Fruit fly (Drosophila melanogaster) whole organism, embryonic: ENCODE measurements around the gene Or85a.

ENCODE experiments used
- Antp ChIP-seq: fragments of 200-800 bp; sonication (Bioruptor generic); optimal IDR thresholded peaks from 3 replicates; lab custom pipeline; 2016; ENCODE audit warnings: missing biosample characterization, missing genetic modification characterization
- B-H2 ChIP-seq: fragments of 200-800 bp; sonication (Bioruptor generic); optimal IDR thresholded peaks from 2 replicates; lab custom pipeline; 2018; ENCODE audit warnings: missing biosample characterization, mild to moderate bottlenecking, missing genetic modification characterization
- Bgb ChIP-seq: fragments of 200-800 bp; sonication (Bioruptor generic); IDR thresholded peaks from 2 replicates; pipeline ENCODE4 v1.3.6; 2022; ENCODE audit warnings: missing biosample characterization, missing genetic modification characterization; ENCODE audit not compliant: partially characterized antibody
- CG11723 ChIP-seq: fragments of 200-800 bp; sonication (Bioruptor generic); optimal IDR thresholded peaks from 2 replicates; lab custom pipeline; 2017; ENCODE audit warnings: missing biosample characterization, mild to moderate bottlenecking, missing genetic modification characterization
- CG13287 ChIP-seq: fragments of 200-800 bp; sonication (Bioruptor generic); IDR thresholded peaks from 2 replicates; pipeline ENCODE4 v1.3.6; 2022; ENCODE audit warnings: missing biosample characterization, missing genetic modification characterization; ENCODE audit not compliant: partially characterized antibody
- CG13424 ChIP-seq: fragments of 200-800 bp; sonication (Bioruptor generic); optimal IDR thresholded peaks from 2 replicates; lab custom pipeline; 2019; ENCODE audit warnings: missing biosample characterization, mild to moderate bottlenecking, missing genetic modification characterization, moderate library complexity
- CG14667 ChIP-seq: fragments of 200-800 bp; sonication (Bioruptor generic); IDR thresholded peaks from 2 replicates; pipeline ENCODE4 v1.3.6; 2022; ENCODE audit warnings: missing biosample characterization, missing genetic modification characterization
- CG14710 ChIP-seq: fragments of 200-800 bp; sonication (Bioruptor generic); optimal IDR thresholded peaks from 3 replicates; lab custom pipeline; 2019; ENCODE audit warnings: missing biosample characterization, mild to moderate bottlenecking, missing genetic modification characterization, moderate library complexity
- CG17568 ChIP-seq: fragments of 200-800 bp; sonication (Bioruptor generic); optimal IDR thresholded peaks from 2 replicates; lab custom pipeline; 2018; ENCODE audit warnings: missing biosample characterization, mild to moderate bottlenecking, missing genetic modification characterization, moderate library complexity
- CG2202 ChIP-seq: fragments of 200-800 bp; sonication (Bioruptor generic); optimal IDR thresholded peaks from 2 replicates; lab custom pipeline; 2018; ENCODE audit warnings: missing biosample characterization, mild to moderate bottlenecking, missing genetic modification characterization
- CG30403 ChIP-seq: fragments of 200-800 bp; sonication (Bioruptor generic); optimal IDR thresholded peaks from 3 replicates; lab custom pipeline; 2016; ENCODE audit warnings: missing biosample characterization, missing genetic modification characterization
- CG30431 ChIP-seq: fragments of 200-800 bp; sonication (Bioruptor generic); optimal IDR thresholded peaks from 2 replicates; lab custom pipeline; 2017; ENCODE audit warnings: missing biosample characterization, missing genetic modification characterization
- CG3065 ChIP-seq: fragments of 200-800 bp; sonication (Bioruptor generic); optimal IDR thresholded peaks from 2 replicates; lab custom pipeline; 2016; ENCODE audit warnings: missing biosample characterization, missing genetic modification characterization
- CG32532 ChIP-seq: fragments of 200-800 bp; sonication (Bioruptor generic); IDR thresholded peaks from 2 replicates; pipeline ENCODE4 v1.3.6; 2022; ENCODE audit warnings: missing biosample characterization, missing genetic modification characterization
- CG4617 ChIP-seq: fragments of 200-800 bp; sonication (Bioruptor generic); optimal IDR thresholded peaks from 3 replicates; lab custom pipeline; 2016; ENCODE audit warnings: missing biosample characterization, missing genetic modification characterization, borderline replicate concordance
- CG6791 ChIP-seq: fragments of 200-800 bp; sonication (Bioruptor generic); IDR thresholded peaks from 3 replicates; pipeline ENCODE4 v1.3.6; 2022; ENCODE audit warnings: missing biosample characterization, missing genetic modification characterization; ENCODE audit not compliant: partially characterized antibody
- CG7786 ChIP-seq: fragments of 200-800 bp; sonication (Bioruptor generic); optimal IDR thresholded peaks from 2 replicates; lab custom pipeline; 2016; ENCODE audit warnings: missing biosample characterization, missing genetic modification characterization
- CG8388 ChIP-seq: fragments of 200-800 bp; sonication (Bioruptor generic); optimal IDR thresholded peaks from 2 replicates; lab custom pipeline; 2019; ENCODE audit warnings: missing biosample characterization, mild to moderate bottlenecking, missing genetic modification characterization, moderate library complexity
- CG8944 ChIP-seq: fragments of 200-800 bp; sonication (Bioruptor generic); optimal IDR thresholded peaks from 3 replicates; lab custom pipeline; 2016; ENCODE audit warnings: missing biosample characterization, missing genetic modification characterization
- Dbx ChIP-seq: fragments of 200-800 bp; sonication (Bioruptor generic); IDR thresholded peaks from 3 replicates; pipeline ENCODE4 v1.3.6; 2022; ENCODE audit warnings: missing biosample characterization, missing genetic modification characterization
- Dref ChIP-seq: fragments of 200-800 bp; sonication (Bioruptor generic); IDR thresholded peaks from 2 replicates; pipeline ENCODE4 v1.3.6; 2022; ENCODE audit warnings: missing biosample characterization, missing genetic modification characterization
- Fer1 ChIP-seq: fragments of 200-800 bp; sonication (Bioruptor generic); optimal IDR thresholded peaks from 2 replicates; lab custom pipeline; 2017; ENCODE audit warnings: missing biosample characterization, mild to moderate bottlenecking, missing genetic modification characterization
- Fer2 ChIP-seq: fragments of 200-800 bp; sonication (Bioruptor generic); optimal IDR thresholded peaks from 2 replicates; lab custom pipeline; 2018; ENCODE audit warnings: missing biosample characterization, mild to moderate bottlenecking, missing genetic modification characterization, moderate library complexity
- HHEX ChIP-seq: fragments of 200-800 bp; sonication (Bioruptor generic); optimal IDR thresholded peaks from 3 replicates; lab custom pipeline; 2017; ENCODE audit warnings: missing biosample characterization, mild to moderate bottlenecking, missing genetic modification characterization, missing genetic modification reagents
- HLH3B ChIP-seq: fragments of 200-800 bp; sonication (Bioruptor generic); IDR thresholded peaks from 2 replicates; pipeline ENCODE4 v1.3.6; 2022; ENCODE audit warnings: missing biosample characterization, missing genetic modification characterization
- Hsf ChIP-seq: fragments of 200-800 bp; sonication (Bioruptor generic); optimal IDR thresholded peaks from 3 replicates; lab custom pipeline; 2016; ENCODE audit warnings: missing biosample characterization, missing genetic modification characterization
- Lhr ChIP-seq: fragments of 200-800 bp; sonication (Bioruptor generic); optimal IDR thresholded peaks from 3 replicates; lab custom pipeline; 2017; ENCODE audit warnings: mild to moderate bottlenecking, missing biosample characterization, missing genetic modification reagents, missing genetic modification characterization
- PHDP ChIP-seq: fragments of 200-800 bp; sonication (Bioruptor generic); optimal IDR thresholded peaks from 3 replicates; lab custom pipeline; 2018; ENCODE audit warnings: missing biosample characterization, mild to moderate bottlenecking, missing genetic modification characterization, moderate library complexity
- Pdp1 ChIP-seq, 2 experiments: fragments of 200-800 bp; sonication (Bioruptor generic); optimal IDR thresholded peaks; 3 replicates each; lab custom pipeline; 2016; ENCODE audit warnings: missing biosample characterization in 2 of 2, missing genetic modification characterization in 2 of 2, mild to moderate bottlenecking in 1 of 2, moderate library complexity in 1 of 2
- Sin3A ChIP-seq: fragments of >200 bp; optimal IDR thresholded peaks from 2 replicates; lab custom pipeline; 2018
- Spps ChIP-seq: fragments of 200-800 bp; sonication (Bioruptor generic); optimal IDR thresholded peaks from 2 replicates; lab custom pipeline; 2018; ENCODE audit warnings: missing biosample characterization, mild to moderate bottlenecking, missing genetic modification characterization
- Sry-β ChIP-seq: fragments of 200-800 bp; sonication (Bioruptor generic); optimal IDR thresholded peaks from 2 replicates; lab custom pipeline; 2018; ENCODE audit warnings: missing biosample characterization, mild to moderate bottlenecking, missing genetic modification characterization, moderate library complexity
- Sry-δ ChIP-seq: fragments of 200-800 bp; sonication (Bioruptor generic); optimal IDR thresholded peaks from 2 replicates; lab custom pipeline; 2016; ENCODE audit warnings: missing biosample characterization, missing genetic modification characterization
- Stat92E ChIP-seq, 3 experiments: fragments of >200 bp in 2 of 3; fragments of 200-800 bp in 1 of 3; sonication (Bioruptor generic) in 1 of 3; optimal IDR thresholded peaks; 2 replicates each; lab custom pipeline; 2017 to 2019; ENCODE audit warnings: missing biosample characterization in 3 of 3, missing genetic modification characterization in 3 of 3, mild to moderate bottlenecking in 1 of 3, moderate library complexity in 1 of 3
- ara ChIP-seq: fragments of 200-800 bp; sonication (Bioruptor generic); IDR thresholded peaks from 2 replicates; pipeline ENCODE4 v1.3.6; 2022; ENCODE audit warnings: missing biosample characterization, missing genetic modification characterization
- br ChIP-seq: fragments of >200 bp; optimal IDR thresholded peaks from 2 replicates; lab custom pipeline; 2017
- crc ChIP-seq: fragments of 200-800 bp; sonication (Bioruptor generic); optimal IDR thresholded peaks from 2 replicates; lab custom pipeline; 2016; ENCODE audit warnings: missing biosample characterization, missing genetic modification characterization
- gro ChIP-seq: fragments of 200-800 bp; sonication (Bioruptor generic); optimal IDR thresholded peaks from 2 replicates; lab custom pipeline; 2016; ENCODE audit warnings: missing biosample characterization, missing genetic modification characterization
- her ChIP-seq: fragments of 200-800 bp; sonication (Bioruptor generic); optimal IDR thresholded peaks from 2 replicates; lab custom pipeline; 2016; ENCODE audit warnings: missing biosample characterization, missing genetic modification characterization
- klu ChIP-seq: fragments of 200-800 bp; sonication (Bioruptor generic); IDR thresholded peaks from 2 replicates; pipeline ENCODE4 v1.3.6; 2022; ENCODE audit warnings: missing biosample characterization, missing genetic modification characterization
- mam ChIP-seq: fragments of 200-800 bp; sonication (Bioruptor generic); optimal IDR thresholded peaks from 3 replicates; lab custom pipeline; 2016; ENCODE audit warnings: missing biosample characterization, missing genetic modification characterization
- mld ChIP-seq: fragments of 200-800 bp; sonication (Bioruptor generic); IDR thresholded peaks from 3 replicates; pipeline ENCODE4 v1.3.6; 2022; ENCODE audit warnings: missing biosample characterization, missing genetic modification characterization; ENCODE audit not compliant: partially characterized antibody
- nerfin-2 ChIP-seq: fragments of 200-800 bp; sonication (Bioruptor generic); IDR thresholded peaks from 2 replicates; pipeline ENCODE4 v1.3.6; 2022; ENCODE audit warnings: missing biosample characterization, missing genetic modification characterization; ENCODE audit not compliant: partially characterized antibody
- p53 ChIP-seq: fragments of 200-800 bp; sonication (Bioruptor generic); optimal IDR thresholded peaks from 2 replicates; lab custom pipeline; 2016; ENCODE audit warnings: missing biosample characterization, missing genetic modification characterization
- row ChIP-seq: fragments of 200-800 bp; sonication (Bioruptor generic); IDR thresholded peaks from 3 replicates; pipeline ENCODE4 v1.3.6; 2022; ENCODE audit warnings: missing biosample characterization, missing genetic modification characterization
- slbo ChIP-seq: fragments of 200-800 bp; sonication (Bioruptor generic); IDR thresholded peaks from 2 replicates; pipeline ENCODE4 v1.3.6; 2022; ENCODE audit warnings: missing biosample characterization, missing genetic modification characterization
- stc ChIP-seq: fragments of 200-800 bp; sonication (Bioruptor generic); IDR thresholded peaks from 2 replicates; pipeline ENCODE4 v1.3.6; 2022; ENCODE audit warnings: missing biosample characterization, missing genetic modification characterization
- trem ChIP-seq: fragments of 200-800 bp; optimal IDR thresholded peaks from 3 replicates; lab custom pipeline; 2019; ENCODE audit warnings: missing biosample characterization, mild to moderate bottlenecking, missing genetic modification characterization, moderate library complexity
- tx ChIP-seq: fragments of 200-800 bp; sonication (Bioruptor generic); optimal IDR thresholded peaks from 2 replicates; lab custom pipeline; 2016; ENCODE audit warnings: missing biosample characterization, missing genetic modification characterization
- vfl ChIP-seq: fragments of 200-800 bp; sonication (Bioruptor generic); optimal IDR thresholded peaks from 2 replicates; lab custom pipeline; 2016; ENCODE audit warnings: missing biosample characterization, missing genetic modification characterization
- wor ChIP-seq: fragments of 200-800 bp; sonication (Bioruptor generic); IDR thresholded peaks from 2 replicates; pipeline ENCODE4 v1.3.6; 2022; ENCODE audit warnings: missing biosample characterization, missing genetic modification characterization

Gene Or85a

dm6 chr3R:8305110-8305509, 16.4 kb upstream of the Or85a start, which contains the start of gene Sgt1 (continued):
- TF ChIP-seq CG11723 = no peak
- TF ChIP-seq CG17568 = no peak
- peak; percentile 41; the same call in 2 of the 3 replicates for TF ChIP-seq row (GFP tag; lab: Robert Waterston, UW)
- no peak for TF ChIP-seq crc (GFP tag; lab: Kevin White, UChicago)
- peak; percentile 62 for TF ChIP-seq her
- peak; percentile 88 for TF ChIP-seq B-H2 (GFP tag; lab: Kevin White, UChicago)
- peak; percentile 22 for TF ChIP-seq p53
- TF ChIP-seq HLH3B (GFP tag; lab: Robert Waterston, UW) = no peak
- no peak for TF ChIP-seq CG14667 (GFP tag; lab: Robert Waterston, UW)
- TF ChIP-seq CG30431 (GFP tag; lab: Kevin White, UChicago) = no peak
- peak; percentile 89 for TF ChIP-seq nerfin-2 (GFP tag; lab: Robert Waterston, UW)
- TF ChIP-seq CG13424 (tag; lab: Kevin White, UChicago) = peak; percentile 4
- peak in 1 of 3 experiments; percentile 86 for TF ChIP-seq Stat92E (GFP tag; optimal IDR thresholded peaks at IDR 0.05; lab: Kevin White, UChicago)
- TF ChIP-seq Spps (tag; lab: Kevin White, UChicago) = no peak
- peak; percentile 71 for TF ChIP-seq slbo (GFP tag; lab: Robert Waterston, UW)
- TF ChIP-seq Lhr = peak; percentile 95
- peak; percentile 79 for TF ChIP-seq gro (GFP tag; lab: Kevin White, UChicago)
- TF ChIP-seq PHDP (tag; lab: Kevin White, UChicago) = peak; percentile 6
- peak in 1 of 2 experiments; percentile 37 for TF ChIP-seq Pdp1 (GFP tag; optimal IDR thresholded peaks at IDR 0.05; lab: Kevin White, UChicago)
- peak; percentile 86 for TF ChIP-seq CG6791 (GFP tag; lab: Robert Waterston, UW)
- peak; percentile 47 for TF ChIP-seq CG7786
- TF ChIP-seq Fer2 (tag; lab: Kevin White, UChicago) = peak; percentile 14
- no peak for TF ChIP-seq stc
- TF ChIP-seq klu (GFP tag; lab: Robert Waterston, UW) = no peak
- TF ChIP-seq Sin3A = peak; percentile 67
- no peak for TF ChIP-seq CG2202 (tag; lab: Kevin White, UChicago)
- 0 out of 2 replicates have a peak, but pooled peaks have one; percentile 4 for TF ChIP-seq CG32532 (GFP tag; lab: Robert Waterston, UW)
- TF ChIP-seq mam (GFP tag; lab: Kevin White, UChicago) = peak; percentile 73
- peak; percentile 83 for TF ChIP-seq Sry-δ (GFP tag; lab: Kevin White, UChicago)
- peak; percentile 83 for TF ChIP-seq CG4617
- TF ChIP-seq ara = no peak
- TF ChIP-seq Hsf = peak; percentile 60
- no peak for TF ChIP-seq HHEX (GFP tag; lab: Kevin White, UChicago)
- peak; percentile 99 for TF ChIP-seq Dref (GFP tag; lab: Robert Waterston, UW)
- TF ChIP-seq trem = peak; percentile 93
- no peak for TF ChIP-seq CG8388 (GFP tag; lab: Kevin White, UChicago)
- no peak for TF ChIP-seq CG3065 (GFP tag; lab: Kevin White, UChicago)
- peak; percentile 33 for TF ChIP-seq CG8944 (GFP tag; lab: Kevin White, UChicago)
- no peak for TF ChIP-seq wor (GFP tag; lab: Robert Waterston, UW)
- peak; percentile 88 for TF ChIP-seq mld (GFP tag; lab: Robert Waterston, UW)
- peak; percentile 88 for TF ChIP-seq Bgb (GFP tag; lab: Robert Waterston, UW)
- TF ChIP-seq Sry-β (GFP tag; lab: Kevin White, UChicago) = no peak
- peak; percentile 72 for TF ChIP-seq vfl (GFP tag; lab: Kevin White, UChicago)
- TF ChIP-seq CG30403 (GFP tag; lab: Kevin White, UChicago) = peak; percentile 56
- peak; percentile 85 for TF ChIP-seq CG13287
- peak; percentile 21 for TF ChIP-seq Fer1 (GFP tag; lab: Kevin White, UChicago)
- peak; percentile 65 for TF ChIP-seq Antp
- 0 out of 3 replicates have a peak, but pooled peaks have one; percentile 29 for TF ChIP-seq Dbx (GFP tag; lab: Robert Waterston, UW)
- TF ChIP-seq tx (GFP tag; lab: Kevin White, UChicago) = peak; percentile 31
- TF ChIP-seq br (lab: Kevin White, UChicago) = no peak
- TF ChIP-seq CG14710 (tag; lab: Kevin White, UChicago) = peak; percentile 69
